ENCODE assay signal across 1 worm cellular context in the genomic region with DNA sequence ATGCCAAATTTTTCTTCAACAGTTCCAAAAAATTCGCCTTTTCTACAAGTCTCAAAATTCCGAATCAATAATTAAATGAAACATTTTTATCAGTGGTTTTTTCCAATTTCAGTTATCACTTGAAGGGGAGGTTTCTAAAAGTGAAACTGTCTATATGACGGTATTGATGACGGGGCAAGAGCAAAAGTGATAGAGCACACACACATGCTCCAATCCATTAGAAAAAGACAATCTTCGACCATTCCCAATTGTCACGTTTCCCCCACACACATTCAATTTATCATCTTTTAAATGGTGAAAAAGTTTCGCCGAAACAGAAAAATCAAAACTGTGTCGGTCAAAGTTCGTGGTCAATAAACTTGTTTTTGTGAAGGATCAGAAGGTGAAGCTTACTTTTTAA.
TF ChIP-seq lines count a peak whose summit lies in the region.

No protein-coding gene starts in this region.

TF ChIP-seq in whole organism, L4 larva, 104 proteins besides CTCF, POLR2A, EP300 and RAD21 (continued from another document):
- peak; percentile 80 for TF ChIP-seq hlh-11 (tag; optimal IDR thresholded peaks at IDR 0.05; lab: Kevin White, UChicago)
- TF ChIP-seq dmd-6 (GFP tag; IDR thresholded peaks at IDR 0.05; lab: Robert Waterston, UW) = peak; percentile 94
- no peak for TF ChIP-seq unc-39 (tag; optimal IDR thresholded peaks at IDR 0.05; lab: Kevin White, UChicago)
- TF ChIP-seq mxl-3 (GFP tag; optimal IDR thresholded peaks at IDR 0.05; lab: Kevin White, UChicago) = peak; percentile 8
- TF ChIP-seq mes-2 (tag; optimal IDR thresholded peaks at IDR 0.05; lab: Kevin White, UChicago; ENCODE audit: poor library complexity, severe bottlenecking) = no peak
- no peak for TF ChIP-seq zip-11 (GFP tag; IDR thresholded peaks at IDR 0.05; lab: Robert Waterston, UW)
- peak in 1 of 2 experiments; percentile 81 for TF ChIP-seq hif-1 (tag; optimal IDR thresholded peaks at IDR 0.05; lab: Kevin White, UChicago)
TF ChIP-seq in whole organism, L4 larva: peak in this region for 19.
